Worm (Caenorhabditis elegans) whole organism, L1 larva: ENCODE data around the gene sdz-19.

Experiments
- C04F5.9 ChIP-seq: sonication (generic microtip); optimal IDR thresholded peaks from 2 replicates; lab custom pipeline; 2016; ENCODE audit warnings: missing genetic modification characterization, missing compliant biosample characterization
- F16B12.6 ChIP-seq: fragments of 150-350 bp; optimal IDR thresholded peaks from 2 replicates; lab custom pipeline; 2014; ENCODE audit warnings: missing biosample characterization, missing genetic modification characterization
- Y116A8C.19 ChIP-seq: sonication (generic microtip); optimal IDR thresholded peaks from 2 replicates; lab custom pipeline; 2016; ENCODE audit warnings: missing compliant biosample characterization, missing genetic modification characterization, borderline replicate concordance
- alr-1 ChIP-seq: fragments of 200-800 bp; sonication (Bioruptor generic); optimal IDR thresholded peaks from 2 replicates; lab custom pipeline; 2018; ENCODE audit warnings: borderline replicate concordance, mild to moderate bottlenecking, missing genetic modification characterization, missing compliant biosample characterization
- aly-2 ChIP-seq: fragments of 150-350 bp; optimal IDR thresholded peaks from 2 replicates; lab custom pipeline; 2014; ENCODE audit warnings: missing biosample characterization, missing genetic modification characterization
- ama-1 ChIP-seq: fragments of 150-350 bp; optimal IDR thresholded peaks from 2 replicates; lab custom pipeline; 2014
- blmp-1 ChIP-seq: fragments of 150-350 bp; optimal IDR thresholded peaks from 2 replicates; lab custom pipeline; 2014; ENCODE audit warnings: missing biosample characterization, missing genetic modification characterization
- ceh-8 ChIP-seq: fragments of 200-800 bp; sonication (Bioruptor generic); optimal IDR thresholded peaks from 2 replicates; lab custom pipeline; 2018; ENCODE audit warnings: mild to moderate bottlenecking, missing genetic modification characterization, moderate library complexity, missing compliant biosample characterization
- ceh-88 ChIP-seq: fragments of 200-800 bp; sonication (Bioruptor generic); IDR thresholded peaks from 2 replicates; pipeline ENCODE4 v1.3.6; 2022; ENCODE audit warnings: missing genetic modification characterization, missing compliant biosample characterization
- ceh-90 ChIP-seq: sonication (generic microtip); optimal IDR thresholded peaks from 2 replicates; lab custom pipeline; 2016; ENCODE audit warnings: missing genetic modification characterization, missing compliant biosample characterization
- ces-1 ChIP-seq: fragments of 150-350 bp; optimal IDR thresholded peaks from 2 replicates; lab custom pipeline; 2014; ENCODE audit warnings: missing biosample characterization, missing genetic modification reagents, missing genetic modification characterization
- efl-3 ChIP-seq: fragments of 200-800 bp; sonication (Bioruptor generic); optimal IDR thresholded peaks from 2 replicates; lab custom pipeline; 2018; ENCODE audit warnings: mild to moderate bottlenecking, missing genetic modification characterization, missing compliant biosample characterization
- elt-2 ChIP-seq: sonication (generic microtip); optimal IDR thresholded peaks from 2 replicates; lab custom pipeline; 2016; ENCODE audit warnings: missing genetic modification characterization, mild to moderate bottlenecking, inconsistent platforms, missing compliant biosample characterization, missing genetic modification reagents
- elt-3 ChIP-seq, 6 experiments: fragments of 150-350 bp in 1 of 6; sonication (generic microtip); optimal IDR thresholded peaks; 2 replicates each; lab custom pipeline; 2017 to 2018; ENCODE audit warnings: missing biosample characterization in 6 of 6, missing genetic modification characterization in 6 of 6, inconsistent platforms in 1 of 6
- fkh-8 ChIP-seq: sonication (generic microtip); optimal IDR thresholded peaks from 2 replicates; lab custom pipeline; 2016; ENCODE audit warnings: mild to moderate bottlenecking, missing genetic modification characterization, missing compliant biosample characterization
- grh-1 ChIP-seq: fragments of 200-800 bp; sonication (Bioruptor generic); IDR thresholded peaks from 2 replicates; pipeline ENCODE4 v1.3.6; 2022; ENCODE audit warnings: missing genetic modification reagents, missing genetic modification characterization, missing compliant biosample characterization
- hpl-2 ChIP-seq: fragments of 150-350 bp; optimal IDR thresholded peaks from 2 replicates; lab custom pipeline; 2014; ENCODE audit warnings: missing biosample characterization, missing genetic modification reagents, missing genetic modification characterization
- irx-1 ChIP-seq: sonication (generic microtip); optimal IDR thresholded peaks from 2 replicates; lab custom pipeline; 2016; ENCODE audit warnings: missing genetic modification characterization, missing compliant biosample characterization
- isw-1 ChIP-seq: fragments of 200-800 bp; sonication (Bioruptor generic); IDR thresholded peaks from 2 replicates; pipeline ENCODE4 v1.3.6; 2022; ENCODE audit warnings: missing genetic modification characterization, missing compliant biosample characterization
- lin-13 ChIP-seq: fragments of 150-350 bp; optimal IDR thresholded peaks from 2 replicates; lab custom pipeline; 2014; ENCODE audit warnings: missing biosample characterization, missing genetic modification reagents, missing genetic modification characterization
- lin-14 ChIP-seq: fragments of 200-800 bp; sonication (Bioruptor generic); optimal IDR thresholded peaks from 2 replicates; lab custom pipeline; 2018; ENCODE audit warnings: mild to moderate bottlenecking, missing genetic modification characterization, moderate library complexity, missing compliant biosample characterization
- lin-35 ChIP-seq, 2 experiments: fragments of 150-350 bp; optimal IDR thresholded peaks; 2 replicates each; lab custom pipeline; 2014; ENCODE audit warnings: missing biosample characterization in 2 of 2, missing genetic modification characterization in 2 of 2, missing genetic modification reagents in 2 of 2
- lin-39 ChIP-seq: fragments of 150-350 bp; optimal IDR thresholded peaks from 2 replicates; lab custom pipeline; 2014; ENCODE audit warnings: missing biosample characterization, missing genetic modification reagents, missing genetic modification characterization
- mab-9 ChIP-seq: fragments of 200-800 bp; sonication (Bioruptor generic); IDR thresholded peaks from 2 replicates; pipeline ENCODE4 v1.3.6; 2022; ENCODE audit warnings: missing genetic modification reagents, missing genetic modification characterization, missing compliant biosample characterization
- mef-2 ChIP-seq: fragments of 150-350 bp; optimal IDR thresholded peaks from 2 replicates; lab custom pipeline; 2014; ENCODE audit warnings: missing biosample characterization, missing genetic modification characterization
- mep-1 ChIP-seq: fragments of 150-350 bp; optimal IDR thresholded peaks from 2 replicates; lab custom pipeline; 2014; ENCODE audit warnings: missing biosample characterization, missing genetic modification characterization
- nhr-11 ChIP-seq: fragments of 150-350 bp; optimal IDR thresholded peaks from 2 replicates; lab custom pipeline; 2014; ENCODE audit warnings: missing biosample characterization, missing genetic modification characterization
- nhr-12 ChIP-seq: sonication (generic microtip); optimal IDR thresholded peaks from 2 replicates; lab custom pipeline; 2017; ENCODE audit warnings: missing biosample characterization, missing genetic modification characterization
- nhr-19 ChIP-seq: fragments of 200-800 bp; sonication (Bioruptor generic); conservative IDR thresholded peaks from 2 replicates; pipeline ENCODE4 v1.3.6; 2022; ENCODE audit warnings: missing genetic modification characterization, missing compliant biosample characterization
- nhr-20 ChIP-seq: sonication (generic microtip); optimal IDR thresholded peaks from 2 replicates; lab custom pipeline; 2016; ENCODE audit warnings: mild to moderate bottlenecking, missing genetic modification characterization, missing compliant biosample characterization
- nhr-71 ChIP-seq: sonication (generic microtip); optimal IDR thresholded peaks from 2 replicates; lab custom pipeline; 2016; ENCODE audit warnings: mild to moderate bottlenecking, missing genetic modification characterization, moderate library complexity, missing compliant biosample characterization
- nhr-76 ChIP-seq: sonication (generic microtip); optimal IDR thresholded peaks from 2 replicates; lab custom pipeline; 2017; ENCODE audit warnings: missing biosample characterization, missing genetic modification characterization
- nhr-77 ChIP-seq: fragments of 150-350 bp; optimal IDR thresholded peaks from 2 replicates; lab custom pipeline; 2014; ENCODE audit warnings: missing biosample characterization, missing genetic modification characterization
- nhr-84 ChIP-seq: sonication (generic microtip); optimal IDR thresholded peaks from 2 replicates; lab custom pipeline; 2017; ENCODE audit warnings: missing biosample characterization, missing genetic modification characterization
- nhr-85 ChIP-seq: sonication (generic microtip); peaks from one replicate; lab custom pipeline; 2016; ENCODE audit warnings: missing genetic modification characterization, inconsistent platforms, missing compliant biosample characterization
- nhr-90 ChIP-seq: sonication (generic microtip); optimal IDR thresholded peaks from 2 replicates; lab custom pipeline; 2016; ENCODE audit warnings: mild to moderate bottlenecking, missing genetic modification characterization, missing compliant biosample characterization; ENCODE audit not compliant: poor library complexity
- pag-3 ChIP-seq: sonication (generic microtip); optimal IDR thresholded peaks from 2 replicates; lab custom pipeline; 2017; ENCODE audit warnings: missing genetic modification characterization, mild to moderate bottlenecking, missing compliant biosample characterization, antibody characterized with exemption, borderline replicate concordance; ENCODE audit not compliant: insufficient read depth
- pax-3 ChIP-seq: fragments of 200-800 bp; sonication (Bioruptor generic); optimal IDR thresholded peaks from 2 replicates; lab custom pipeline; 2018; ENCODE audit warnings: mild to moderate bottlenecking, missing genetic modification characterization, moderate library complexity, missing compliant biosample characterization
- skn-1 ChIP-seq: fragments of 150-350 bp; optimal IDR thresholded peaks from 2 replicates; lab custom pipeline; 2014; ENCODE audit warnings: missing biosample characterization, missing genetic modification characterization
- snpc-4 ChIP-seq: fragments of 150-350 bp; optimal IDR thresholded peaks from 2 replicates; lab custom pipeline; 2014; ENCODE audit warnings: missing biosample characterization, missing genetic modification characterization
- snu-23 ChIP-seq: sonication (generic microtip); optimal IDR thresholded peaks from 2 replicates; lab custom pipeline; 2016; ENCODE audit warnings: missing genetic modification characterization, missing compliant biosample characterization
- sup-37 ChIP-seq: fragments of 200-800 bp; sonication (Bioruptor generic); optimal IDR thresholded peaks from 2 replicates; lab custom pipeline; 2018; ENCODE audit warnings: mild to moderate bottlenecking, missing genetic modification characterization, missing compliant biosample characterization
- swsn-7 ChIP-seq: sonication (generic microtip); optimal IDR thresholded peaks from 2 replicates; lab custom pipeline; 2016; ENCODE audit warnings: missing genetic modification characterization, missing compliant biosample characterization
- tbx-2 ChIP-seq: sonication (generic microtip); optimal IDR thresholded peaks from 2 replicates; lab custom pipeline; 2016; ENCODE audit warnings: missing genetic modification characterization, missing compliant biosample characterization
- unc-130 ChIP-seq: fragments of 150-350 bp; optimal IDR thresholded peaks from 2 replicates; lab custom pipeline; 2017; ENCODE audit warnings: missing biosample characterization, missing genetic modification characterization, inconsistent platforms
- unc-62 ChIP-seq: fragments of 150-350 bp; optimal IDR thresholded peaks from 2 replicates; lab custom pipeline; 2014; ENCODE audit warnings: missing biosample characterization, missing genetic modification reagents, missing genetic modification characterization
- unc-86 ChIP-seq: sonication (generic microtip); optimal IDR thresholded peaks from 2 replicates; lab custom pipeline; 2016; ENCODE audit warnings: missing genetic modification characterization, missing compliant biosample characterization
- unc-98 ChIP-seq: fragments of 200-800 bp; sonication (Bioruptor generic); IDR thresholded peaks from 2 replicates; pipeline ENCODE4 v1.3.6; 2022; ENCODE audit warnings: missing genetic modification characterization, missing compliant biosample characterization
- xbp-1 ChIP-seq: sonication (generic microtip); optimal IDR thresholded peaks from 2 replicates; lab custom pipeline; 2016; ENCODE audit warnings: missing genetic modification characterization, missing compliant biosample characterization
- zip-4 ChIP-seq: fragments of 200-800 bp; sonication (Bioruptor generic); optimal IDR thresholded peaks from 2 replicates; lab custom pipeline; 2018; ENCODE audit warnings: mild to moderate bottlenecking, missing genetic modification characterization, moderate library complexity, missing compliant biosample characterization
- ztf-11 ChIP-seq, 2 experiments: sonication (generic microtip); optimal IDR thresholded peaks; 2 replicates each; lab custom pipeline; 2016 to 2017; ENCODE audit warnings: missing genetic modification characterization in 2 of 2, missing biosample characterization in 1 of 2, missing compliant biosample characterization in 1 of 2
- ztf-4 ChIP-seq: fragments of 150-350 bp; optimal IDR thresholded peaks from 2 replicates; lab custom pipeline; 2014; ENCODE audit warnings: missing biosample characterization, missing genetic modification characterization

Gene sdz-19

ce11 chrX:12510148-12510785 is 7.1 kb upstream of the sdz-19 start (continued):
- TF ChIP-seq nhr-77 (tag; lab: Kevin White, UChicago) (no peak), zip-4 (GFP tag; lab: Kevin White, UChicago) (no peak), lin-39 (tag; lab: Kevin White, UChicago) (no peak), ces-1 (GFP tag; lab: Kevin White, UChicago) (no peak), unc-98 (GFP tag; lab: Robert Waterston, UW) (no peak), nhr-19 (GFP tag; lab: Robert Waterston, UW) (peak; percentile 92), nhr-71 (tag; lab: Kevin White, UChicago) (peak; percentile 90), unc-62 (GFP tag; lab: Kevin White, UChicago) (no peak), pag-3 (tag; lab: Kevin White, UChicago) (no peak), unc-130 (tag; lab: Kevin White, UChicago) (peak; percentile 71), unc-86 (peak; percentile 80), swsn-7 (tag; lab: Kevin White, UChicago) (peak; percentile 74), nhr-90 (tag; lab: Kevin White, UChicago) (peak; percentile 39), grh-1 (GFP tag; lab: Robert Waterston, UW) (0 out of 2 replicates have a peak, but pooled peaks have one; percentile 5), ceh-90 (no peak), lin-14 (peak; percentile 92), skn-1 (tag; lab: Kevin White, UChicago) (peak; percentile 20), alr-1 (tag; lab: Kevin White, UChicago) (no peak), aly-2 (tag; lab: Kevin White, UChicago) (no peak), irx-1 (peak; percentile 52), nhr-11 (no peak), lin-35 (GFP tag; optimal IDR thresholded peaks at IDR 0.05; lab: Kevin White, UChicago) (peak; percentile 9 to 23), xbp-1 (tag; lab: Kevin White, UChicago) (peak; percentile 62), mef-2 (tag; lab: Kevin White, UChicago) (peak; percentile 14), snu-23 (GFP tag; lab: Kevin White, UChicago) (peak; percentile 88), C04F5.9 (tag; lab: Kevin White, UChicago) (no peak), nhr-12 (tag; lab: Kevin White, UChicago) (no peak), fkh-8 (tag; lab: Kevin White, UChicago) (peak; percentile 80), lin-13 (GFP tag; lab: Kevin White, UChicago) (no peak), tbx-2 (tag; lab: Kevin White, UChicago) (peak; percentile 85), mep-1 (tag; lab: Kevin White, UChicago) (peak; percentile 48), snpc-4 (tag; lab: Kevin White, UChicago) (peak; percentile 25), hpl-2 (GFP tag; lab: Kevin White, UChicago) (no peak), ztf-4 (peak; percentile 78), nhr-20 (tag; lab: Kevin White, UChicago) (peak; percentile 89), isw-1 (no peak), Y116A8C.19 (tag; lab: Kevin White, UChicago) (no peak), ama-1 (lab: Kevin White, UChicago) (no peak), efl-3 (no peak), nhr-85 (tag; lab: Kevin White, UChicago) (peak; percentile 88), nhr-76 (tag; lab: Kevin White, UChicago) (no peak), elt-2 (tag; lab: Kevin White, UChicago) (no peak), sup-37 (GFP tag; lab: Kevin White, UChicago) (no peak), pax-3 (no peak), ztf-11 (tag; optimal IDR thresholded peaks at IDR 0.05; lab: Kevin White, UChicago) (no peak), ceh-8 (GFP tag; lab: Kevin White, UChicago) (peak; percentile 35), F16B12.6 (tag; lab: Kevin White, UChicago) (no peak), ceh-88 (no peak), blmp-1 (tag; lab: Kevin White, UChicago) (peak; percentile 57), elt-3 (tag; optimal IDR thresholded peaks at IDR 0.05; lab: Kevin White, UChicago) (peak in 3 of 6 experiments; percentile 3 to 46 (median 42)), mab-9 (GFP tag; lab: Robert Waterston, UW) (0 out of 2 replicates have a peak, but pooled peaks have one; percentile 6), nhr-84 (tag; lab: Kevin White, UChicago) (no peak)
